Worm (Caenorhabditis elegans) whole organism, midembryonic: ENCODE measurements around the gene ttr-49.

Experiments
- cog-1 ChIP-seq: sonication (generic microtip); optimal IDR thresholded peaks from 2 replicates; lab custom pipeline; 2016; ENCODE audit warnings: missing genetic modification characterization, missing compliant biosample characterization
- klf-2 ChIP-seq: fragments of 200-800 bp; sonication (Bioruptor generic); conservative IDR thresholded peaks from 2 replicates; pipeline ENCODE4 v1.3.6; 2022; ENCODE audit warnings: missing genetic modification reagents, missing genetic modification characterization, missing compliant biosample characterization

- TF ChIP-seq cog-1 (peak; percentile 100), klf-2 (GFP tag; lab: Robert Waterston, UW) (0 out of 2 replicates have a peak, but pooled peaks have one; percentile 14)
Measured at ce11 chrV:9343629-9344624, 12.4 kb downstream of the ttr-49 start, which contains the start of gene tos-1.
